Worm (Caenorhabditis elegans): ENCODE data around the gene rps-14.

Gene rps-14

DNA sequence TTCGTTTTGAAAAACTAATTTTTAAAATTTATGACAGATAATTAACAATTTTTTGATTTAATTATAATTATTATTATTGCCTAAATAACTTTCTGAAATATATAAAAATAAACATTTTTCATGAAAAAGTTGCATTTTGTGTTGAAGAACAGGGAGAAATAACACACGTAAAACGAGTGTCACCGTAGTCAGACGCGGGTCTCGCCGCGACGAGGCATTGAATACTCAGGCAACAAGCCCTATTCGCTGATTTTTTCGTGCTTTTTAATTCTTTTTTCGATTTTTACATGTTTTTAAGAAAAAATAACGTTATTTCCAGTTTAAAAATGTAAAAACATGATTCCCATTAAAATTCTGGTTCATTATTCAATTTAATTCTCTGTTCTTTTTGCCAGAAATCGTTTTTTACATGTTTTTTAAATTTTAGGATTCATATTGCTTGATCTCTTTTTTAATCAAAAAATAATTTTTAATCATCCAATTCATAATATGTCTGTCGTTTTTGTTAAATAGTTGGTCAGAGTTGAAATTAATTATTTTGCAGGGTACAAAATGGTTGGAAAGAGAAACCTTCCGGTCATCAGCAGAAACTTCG, 28.6 kb upstream of the rps-14 start, which contains the start of gene rpl-6:
Gene rpl-6 (plus strand): TSS at position 545 of the 595 bp plus-strand sequence.
- TF ChIP-seq ham-2 (GFP tag; optimal IDR thresholded peaks at IDR 0.05) (peak; percentile 52), unc-62 (GFP tag; optimal IDR thresholded peaks at IDR 0.05) (peak; percentile 1), nhr-76 (tag; optimal IDR thresholded peaks at IDR 0.05) (no peak), lsy-2 (tag; optimal IDR thresholded peaks at IDR 0.05) (peak; percentile 99), M03D4.4 (tag; optimal IDR thresholded peaks at IDR 0.05) (no peak), flh-1 (GFP tag; optimal IDR thresholded peaks at IDR 0.05) (no peak), ces-1 (GFP tag; optimal IDR thresholded peaks at IDR 0.05) (peak; percentile 64), cnd-1 (tag; optimal IDR thresholded peaks at IDR 0.05) (no peak), pha-4 (tag; optimal IDR thresholded peaks at IDR 0.05) (peak; percentile 89), tbx-8 (GFP tag; optimal IDR thresholded peaks at IDR 0.05) (no peak), elt-3 (tag; optimal IDR thresholded peaks at IDR 0.05) (no peak), mab-5 (tag; optimal IDR thresholded peaks at IDR 0.05) (no peak), lin-13 (tag; optimal IDR thresholded peaks at IDR 0.05) (peak; percentile 86), snpc-4 (tag; optimal IDR thresholded peaks at IDR 0.05) (no peak), mls-2 (tag; optimal IDR thresholded peaks at IDR 0.05) (no peak), nhr-2 (tag; optimal IDR thresholded peaks at IDR 0.05) (no peak), bed-3 (GFP tag; optimal IDR thresholded peaks at IDR 0.05) (no peak), ceh-43 (GFP tag; optimal IDR thresholded peaks at IDR 0.05) (no peak), drap-1 (GFP tag; optimal IDR thresholded peaks at IDR 0.05) (no peak), nhr-12 (tag; optimal IDR thresholded peaks at IDR 0.05) (no peak), mep-1 (tag; optimal IDR thresholded peaks at IDR 0.05) (peak; percentile 99), lin-32 (GFP tag; optimal IDR thresholded peaks at IDR 0.05) (no peak), nhr-28 (tag; optimal IDR thresholded peaks at IDR 0.05) (no peak), zip-8 (tag; optimal IDR thresholded peaks at IDR 0.05) (no peak), ztf-11 (tag; optimal IDR thresholded peaks at IDR 0.05) (no peak), sem-2 (GFP tag; optimal IDR thresholded peaks at IDR 0.05) (no peak), hlh-1 (tag; optimal IDR thresholded peaks at IDR 0.05) (peak; percentile 50), blmp-1 (tag; optimal IDR thresholded peaks at IDR 0.05) (no peak), nhr-237 (tag; optimal IDR thresholded peaks at IDR 0.05) (peak; percentile 89), ceh-83 (GFP tag; optimal IDR thresholded peaks at IDR 0.05) (no peak), elt-1 (tag; optimal IDR thresholded peaks at IDR 0.05; ENCODE audit: borderline replicate concordance, insufficient read depth) (no peak), sptf-1 (tag; optimal IDR thresholded peaks at IDR 0.05) (peak; percentile 55), unc-39 (tag; optimal IDR thresholded peaks at IDR 0.05) (no peak), ceh-39 (tag; optimal IDR thresholded peaks at IDR 0.05) (peak; percentile 75), unc-120 (tag; optimal IDR thresholded peaks at IDR 0.05; ENCODE audit: poor library complexity, severe bottlenecking) (peak; percentile 67)

ce11 chrIII:7203130-7203775, 23.9 kb upstream of the rps-14 start:
- TF ChIP-seq mep-1 (tag; optimal IDR thresholded peaks at IDR 0.05): no peak
- TF ChIP-seq blmp-1 (tag; optimal IDR thresholded peaks at IDR 0.05): no peak
- TF ChIP-seq pha-4 (tag; optimal IDR thresholded peaks at IDR 0.05): no peak
- no peak for TF ChIP-seq elt-1 (tag; optimal IDR thresholded peaks at IDR 0.05; ENCODE audit: borderline replicate concordance, insufficient read depth)
- no peak for TF ChIP-seq ceh-83 (GFP tag; optimal IDR thresholded peaks at IDR 0.05)
- no peak for TF ChIP-seq unc-120 (tag; optimal IDR thresholded peaks at IDR 0.05; ENCODE audit: poor library complexity, severe bottlenecking)
- no peak for TF ChIP-seq mab-5 (tag; optimal IDR thresholded peaks at IDR 0.05)
- TF ChIP-seq unc-39 (tag; optimal IDR thresholded peaks at IDR 0.05): no peak
- no peak for TF ChIP-seq zip-8 (tag; optimal IDR thresholded peaks at IDR 0.05)
- TF ChIP-seq ceh-39 (tag; optimal IDR thresholded peaks at IDR 0.05): no peak
- no peak for TF ChIP-seq ztf-11 (tag; optimal IDR thresholded peaks at IDR 0.05)
- no peak for TF ChIP-seq ces-1 (GFP tag; optimal IDR thresholded peaks at IDR 0.05)
- no peak for TF ChIP-seq nhr-12 (tag; optimal IDR thresholded peaks at IDR 0.05)
- TF ChIP-seq nhr-76 (tag; optimal IDR thresholded peaks at IDR 0.05): no peak
- TF ChIP-seq sem-2 (GFP tag; optimal IDR thresholded peaks at IDR 0.05): no peak
- TF ChIP-seq lin-32 (GFP tag; optimal IDR thresholded peaks at IDR 0.05): no peak
- no peak for TF ChIP-seq hlh-1 (tag; optimal IDR thresholded peaks at IDR 0.05)
- no peak for TF ChIP-seq mls-2 (tag; optimal IDR thresholded peaks at IDR 0.05)
- no peak for TF ChIP-seq snpc-4 (tag; optimal IDR thresholded peaks at IDR 0.05)
- TF ChIP-seq drap-1 (GFP tag; optimal IDR thresholded peaks at IDR 0.05): no peak

All from whole organism, mixed stage, embryonic.